Fruit fly (Drosophila melanogaster) whole organism, embryonic: ENCODE results near the gene cindr.

Experiments used
- Atf3 ChIP-seq: fragments of 200-800 bp; sonication (Bioruptor generic); optimal IDR thresholded peaks from 3 replicates; lab custom pipeline; 2016; ENCODE audit warnings: missing biosample characterization, missing genetic modification characterization
- BEAF-32 ChIP-seq: fragments of 200-800 bp; sonication (Bioruptor generic); optimal IDR thresholded peaks from 3 replicates; lab custom pipeline; 2017; ENCODE audit warnings: missing biosample characterization, missing genetic modification characterization, mild to moderate bottlenecking, moderate library complexity, missing genetic modification reagents
- CG10147 ChIP-seq: fragments of 200-800 bp; sonication (Bioruptor generic); optimal IDR thresholded peaks from 2 replicates; lab custom pipeline; 2019; ENCODE audit warnings: missing biosample characterization, mild to moderate bottlenecking, missing genetic modification characterization, moderate library complexity
- CG10366 ChIP-seq: fragments of 200-800 bp; sonication (Bioruptor generic); IDR thresholded peaks from 2 replicates; pipeline ENCODE4 v1.3.6; 2022; ENCODE audit warnings: missing biosample characterization, missing genetic modification characterization
- CG10543 ChIP-seq: fragments of 200-800 bp; sonication (Bioruptor generic); optimal IDR thresholded peaks from 3 replicates; lab custom pipeline; 2017; ENCODE audit warnings: missing biosample characterization, mild to moderate bottlenecking, missing genetic modification characterization, moderate library complexity
- CG10979 ChIP-seq: fragments of 200-800 bp; sonication (Bioruptor generic); optimal IDR thresholded peaks from 2 replicates; lab custom pipeline; 2018; ENCODE audit warnings: missing biosample characterization, mild to moderate bottlenecking, missing genetic modification characterization, moderate library complexity
- CG11085 ChIP-seq: fragments of 200-800 bp; sonication (Bioruptor generic); IDR thresholded peaks from 2 replicates; pipeline ENCODE4 v1.3.6; 2022; ENCODE audit warnings: missing biosample characterization, missing genetic modification characterization
- CG11723 ChIP-seq: fragments of 200-800 bp; sonication (Bioruptor generic); optimal IDR thresholded peaks from 2 replicates; lab custom pipeline; 2017; ENCODE audit warnings: missing biosample characterization, mild to moderate bottlenecking, missing genetic modification characterization
- CG12236 ChIP-seq: fragments of 200-800 bp; sonication (Bioruptor generic); optimal IDR thresholded peaks from 2 replicates; lab custom pipeline; 2016; ENCODE audit warnings: missing biosample characterization, missing genetic modification characterization
- CG13424 ChIP-seq: fragments of 200-800 bp; sonication (Bioruptor generic); optimal IDR thresholded peaks from 2 replicates; lab custom pipeline; 2019; ENCODE audit warnings: missing biosample characterization, mild to moderate bottlenecking, missing genetic modification characterization, moderate library complexity
- CG15601 ChIP-seq: fragments of 200-800 bp; sonication (Bioruptor generic); optimal IDR thresholded peaks from 3 replicates; lab custom pipeline; 2019; ENCODE audit warnings: missing biosample characterization, mild to moderate bottlenecking, missing genetic modification characterization, moderate library complexity
- CG15696 ChIP-seq: fragments of 200-800 bp; sonication (Bioruptor generic); optimal IDR thresholded peaks from 2 replicates; lab custom pipeline; 2019; ENCODE audit warnings: missing biosample characterization, mild to moderate bottlenecking, missing genetic modification characterization, moderate library complexity
- CG18262 ChIP-seq: fragments of 200-800 bp; optimal IDR thresholded peaks from 3 replicates; lab custom pipeline; 2019; ENCODE audit warnings: missing biosample characterization, mild to moderate bottlenecking, missing genetic modification characterization, moderate library complexity
- CG2120 ChIP-seq: fragments of 200-800 bp; sonication (Bioruptor generic); optimal IDR thresholded peaks from 3 replicates; lab custom pipeline; 2016; ENCODE audit warnings: missing biosample characterization, missing genetic modification characterization
- CG30020 ChIP-seq: fragments of 200-800 bp; optimal IDR thresholded peaks from 2 replicates; lab custom pipeline; 2019; ENCODE audit warnings: missing biosample characterization, mild to moderate bottlenecking, missing genetic modification characterization, moderate library complexity
- CG32532 ChIP-seq: fragments of 200-800 bp; sonication (Bioruptor generic); IDR thresholded peaks from 2 replicates; pipeline ENCODE4 v1.3.6; 2022; ENCODE audit warnings: missing biosample characterization, missing genetic modification characterization
- CG42726 ChIP-seq: fragments of 200-800 bp; sonication (Bioruptor generic); IDR thresholded peaks from 2 replicates; pipeline ENCODE4 v1.3.6; 2022; ENCODE audit warnings: missing biosample characterization, missing genetic modification characterization; ENCODE audit not compliant: partially characterized antibody
- CG6254 ChIP-seq: fragments of 200-800 bp; sonication (Bioruptor generic); optimal IDR thresholded peaks from 3 replicates; lab custom pipeline; 2017; ENCODE audit warnings: mild to moderate bottlenecking, missing biosample characterization, missing genetic modification reagents, missing genetic modification characterization
- CG8924 ChIP-seq: fragments of 200-800 bp; optimal IDR thresholded peaks from 3 replicates; lab custom pipeline; 2019; ENCODE audit warnings: missing biosample characterization, mild to moderate bottlenecking, missing genetic modification characterization, moderate library complexity
- CG9932 ChIP-seq: fragments of 200-800 bp; sonication (Bioruptor generic); IDR thresholded peaks from 2 replicates; pipeline ENCODE4 v1.3.6; 2022; ENCODE audit warnings: missing biosample characterization, missing genetic modification characterization
- Dip3 ChIP-seq: fragments of 200-800 bp; sonication (Bioruptor generic); optimal IDR thresholded peaks from 3 replicates; lab custom pipeline; 2016; ENCODE audit warnings: missing biosample characterization, missing genetic modification characterization
- Doc3 ChIP-seq: fragments of 200-800 bp; sonication (Bioruptor generic); IDR thresholded peaks from 3 replicates; pipeline ENCODE4 v1.3.6; 2022; ENCODE audit warnings: missing biosample characterization, missing genetic modification characterization; ENCODE audit not compliant: partially characterized antibody
- H15 ChIP-seq: fragments of 200-800 bp; sonication (Bioruptor generic); IDR thresholded peaks from 3 replicates; pipeline ENCODE4 v1.3.6; 2022; ENCODE audit warnings: missing biosample characterization, missing genetic modification characterization
- MBD-R2 ChIP-seq: fragments of 200-800 bp; sonication (Bioruptor generic); IDR thresholded peaks from 2 replicates; pipeline ENCODE4 v1.3.6; 2022; ENCODE audit warnings: missing biosample characterization, missing genetic modification characterization
- Mad ChIP-seq: fragments of 200-800 bp; sonication (Bioruptor generic); optimal IDR thresholded peaks from 2 replicates; lab custom pipeline; 2016; ENCODE audit warnings: missing biosample characterization, missing genetic modification characterization
- Med ChIP-seq: fragments of 200-800 bp; sonication (Bioruptor generic); peaks from one replicate; lab custom pipeline; 2016; ENCODE audit warnings: missing biosample characterization, missing genetic modification characterization, mild to moderate bottlenecking, inconsistent platforms, moderate library complexity
- Meics ChIP-seq: fragments of 200-800 bp; sonication (Bioruptor generic); optimal IDR thresholded peaks from 2 replicates; lab custom pipeline; 2017; ENCODE audit warnings: missing biosample characterization, mild to moderate bottlenecking, missing genetic modification characterization
- NC2α ChIP-seq: fragments of 200-800 bp; sonication (Bioruptor generic); optimal IDR thresholded peaks from 2 replicates; lab custom pipeline; 2016; ENCODE audit warnings: missing biosample characterization, missing genetic modification characterization
- Spps ChIP-seq: fragments of 200-800 bp; sonication (Bioruptor generic); optimal IDR thresholded peaks from 2 replicates; lab custom pipeline; 2018; ENCODE audit warnings: missing biosample characterization, mild to moderate bottlenecking, missing genetic modification characterization
- TFAM ChIP-seq: fragments of 200-800 bp; sonication (Bioruptor generic); optimal IDR thresholded peaks from 2 replicates; lab custom pipeline; 2017; ENCODE audit warnings: missing biosample characterization, missing genetic modification characterization, inconsistent platforms
- ase ChIP-seq: fragments of 200-800 bp; sonication (Bioruptor generic); IDR thresholded peaks from 3 replicates; pipeline ENCODE4 v1.3.6; 2022; ENCODE audit warnings: missing biosample characterization, missing genetic modification characterization
- bowl ChIP-seq: fragments of 200-800 bp; sonication (Bioruptor generic); IDR thresholded peaks from 2 replicates; pipeline ENCODE4 v1.3.6; 2022; ENCODE audit warnings: missing biosample characterization, missing genetic modification characterization
- dysf ChIP-seq: fragments of 200-800 bp; sonication (Bioruptor generic); IDR thresholded peaks from 3 replicates; pipeline ENCODE4 v1.3.6; 2022; ENCODE audit warnings: missing biosample characterization, missing genetic modification characterization
- en ChIP-seq: fragments of 200-800 bp; sonication (Bioruptor generic); optimal IDR thresholded peaks from 2 replicates; lab custom pipeline; 2016; ENCODE audit warnings: missing biosample characterization, missing genetic modification characterization
- ftz-f1 ChIP-seq: fragments of 200-800 bp; sonication (Bioruptor generic); optimal IDR thresholded peaks from 2 replicates; lab custom pipeline; 2016; ENCODE audit warnings: missing biosample characterization, missing genetic modification characterization
- gcm ChIP-seq: fragments of 200-800 bp; sonication (Bioruptor generic); optimal IDR thresholded peaks from 2 replicates; lab custom pipeline; 2019; ENCODE audit warnings: missing biosample characterization, mild to moderate bottlenecking, missing genetic modification characterization, moderate library complexity
- gro ChIP-seq: fragments of 200-800 bp; sonication (Bioruptor generic); optimal IDR thresholded peaks from 2 replicates; lab custom pipeline; 2016; ENCODE audit warnings: missing biosample characterization, missing genetic modification characterization
- mld ChIP-seq: fragments of 200-800 bp; sonication (Bioruptor generic); IDR thresholded peaks from 3 replicates; pipeline ENCODE4 v1.3.6; 2022; ENCODE audit warnings: missing biosample characterization, missing genetic modification characterization; ENCODE audit not compliant: partially characterized antibody
- nerfin-1 ChIP-seq: fragments of 200-800 bp; sonication (Bioruptor generic); optimal IDR thresholded peaks from 3 replicates; lab custom pipeline; 2019; ENCODE audit warnings: missing biosample characterization, mild to moderate bottlenecking, missing genetic modification characterization, moderate library complexity
- nmo ChIP-seq: fragments of 200-800 bp; sonication (Bioruptor generic); optimal IDR thresholded peaks from 2 replicates; lab custom pipeline; 2018; ENCODE audit warnings: missing biosample characterization, mild to moderate bottlenecking, missing genetic modification characterization, moderate library complexity
- oc ChIP-seq: fragments of 200-800 bp; sonication (Bioruptor generic); optimal IDR thresholded peaks from 2 replicates; lab custom pipeline; 2018; ENCODE audit warnings: missing biosample characterization, mild to moderate bottlenecking, missing genetic modification characterization, moderate library complexity
- pan ChIP-seq, 4 experiments: fragments of >200 bp in 3 of 4; fragments of 200-800 bp in 1 of 4; sonication (Bioruptor generic) in 1 of 4; optimal IDR thresholded peaks in 3 of 4; IDR thresholded peaks in 1 of 4; 2 replicates each; pipeline versions ENCODE4 v1.3.6 to Lab custom; 2017 to 2022; ENCODE audit warnings: missing biosample characterization in 2 of 4, missing genetic modification characterization in 2 of 4, mixed read lengths in 1 of 4
- pum ChIP-seq: fragments of 200-800 bp; sonication (Bioruptor generic); optimal IDR thresholded peaks from 2 replicates; lab custom pipeline; 2016; ENCODE audit warnings: missing biosample characterization, missing genetic modification characterization
- shn ChIP-seq: fragments of 200-800 bp; sonication (Bioruptor generic); optimal IDR thresholded peaks from 3 replicates; lab custom pipeline; 2016; ENCODE audit warnings: missing biosample characterization, missing genetic modification characterization
- slp2 ChIP-seq: fragments of 200-800 bp; sonication (Bioruptor generic); optimal IDR thresholded peaks from 2 replicates; lab custom pipeline; 2016; ENCODE audit warnings: missing biosample characterization, missing genetic modification characterization
- stc ChIP-seq: fragments of 200-800 bp; sonication (Bioruptor generic); IDR thresholded peaks from 2 replicates; pipeline ENCODE4 v1.3.6; 2022; ENCODE audit warnings: missing biosample characterization, missing genetic modification characterization
- unpg ChIP-seq: fragments of 200-800 bp; sonication (Bioruptor generic); optimal IDR thresholded peaks from 3 replicates; lab custom pipeline; 2018; ENCODE audit warnings: missing biosample characterization, mild to moderate bottlenecking, missing genetic modification characterization, moderate library complexity
- vfl ChIP-seq: fragments of 200-800 bp; sonication (Bioruptor generic); optimal IDR thresholded peaks from 2 replicates; lab custom pipeline; 2016; ENCODE audit warnings: missing biosample characterization, missing genetic modification characterization
- z ChIP-seq: fragments of 200-800 bp; sonication (Bioruptor generic); IDR thresholded peaks from 3 replicates; pipeline ENCODE4 v1.3.6; 2022; ENCODE audit warnings: missing biosample characterization, missing genetic modification characterization

Gene cindr

DNA sequence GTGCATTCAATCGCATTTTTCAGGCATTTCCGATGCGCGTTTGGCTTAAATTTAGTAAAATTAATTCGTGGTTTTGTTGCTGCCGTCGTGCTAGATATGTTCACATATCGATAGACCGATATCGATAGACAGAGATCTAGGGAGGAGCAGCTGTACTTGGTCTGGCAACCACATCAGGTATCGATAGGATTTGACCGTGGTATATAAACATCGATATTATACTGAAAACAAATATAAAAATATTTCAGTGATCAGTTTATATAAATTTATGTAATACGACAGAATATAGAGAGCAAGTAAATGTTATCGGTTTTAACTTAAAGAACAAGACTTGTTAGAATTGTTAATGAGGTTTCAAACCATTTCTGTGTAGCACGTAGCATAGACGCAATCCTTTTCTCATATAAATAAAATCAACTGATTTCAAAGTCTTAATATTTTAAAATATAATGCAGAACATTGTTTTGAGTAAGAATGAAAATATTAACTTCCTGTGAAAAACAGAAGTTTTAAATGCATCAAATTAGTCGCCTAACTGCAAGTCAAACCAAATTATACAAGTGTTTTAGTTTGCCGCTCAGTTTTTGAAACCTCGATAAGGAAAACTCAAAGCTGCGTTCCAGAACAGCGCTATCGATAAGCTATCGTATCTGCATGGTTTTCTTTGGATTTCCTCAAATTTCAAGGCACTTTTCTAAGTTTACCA, 1.8 kb upstream of the cindr start, which contains the start of the genes wts and dj-1beta (continued):
- TF ChIP-seq vfl (GFP tag; lab: Kevin White, UChicago): no peak
- TF ChIP-seq pan (optimal IDR thresholded peaks at IDR 0.05; lab: Kevin White, UChicago): no peak
- TF ChIP-seq pan (GFP tag; optimal IDR thresholded peaks at IDR 0.05 in 1 of 2, IDR thresholded peaks at IDR 0.05 in 1 of 2): no peak
- no peak for TF ChIP-seq Meics (GFP tag; lab: Kevin White, UChicago)
- no peak for TF ChIP-seq gro (GFP tag; lab: Kevin White, UChicago)
- TF ChIP-seq oc (tag; lab: Kevin White, UChicago): no peak
- TF ChIP-seq CG18262 (tag; lab: Kevin White, UChicago): no peak
- TF ChIP-seq CG10543 (GFP tag; lab: Kevin White, UChicago): no peak
- TF ChIP-seq shn (GFP tag; lab: Kevin White, UChicago): no peak
- TF ChIP-seq BEAF-32 (GFP tag; lab: Kevin White, UChicago): peak; percentile 95
- no peak for TF ChIP-seq en
- no peak for TF ChIP-seq CG10147 (GFP tag; lab: Kevin White, UChicago)
- no peak for TF ChIP-seq CG12236 (GFP tag; lab: Kevin White, UChicago)
- TF ChIP-seq Dip3 (GFP tag; lab: Kevin White, UChicago): no peak
- TF ChIP-seq ftz-f1 (GFP tag; lab: Kevin White, UChicago): no peak
- no peak for TF ChIP-seq gcm (GFP tag; lab: Kevin White, UChicago)
- TF ChIP-seq MBD-R2 (GFP tag; lab: Robert Waterston, UW): peak; percentile 15; the same call in 1 of the 2 replicates
- TF ChIP-seq ase: no peak
- no peak for TF ChIP-seq CG11085 (GFP tag; lab: Robert Waterston, UW)
- TF ChIP-seq stc: no peak
- TF ChIP-seq bowl (GFP tag; lab: Robert Waterston, UW): no peak
- TF ChIP-seq dysf (GFP tag; lab: Robert Waterston, UW): no peak
- no peak for TF ChIP-seq H15 (GFP tag; lab: Robert Waterston, UW)
- no peak for TF ChIP-seq z
- TF ChIP-seq CG11723 (GFP tag; lab: Kevin White, UChicago): no peak
- peak; percentile 2 for TF ChIP-seq CG15601 (tag; lab: Kevin White, UChicago)
- no peak for TF ChIP-seq Spps
- no peak for TF ChIP-seq slp2 (GFP tag; lab: Kevin White, UChicago)
- TF ChIP-seq NC2α (GFP tag; lab: Kevin White, UChicago): no peak
- peak; percentile 62 for TF ChIP-seq CG9932 (GFP tag; lab: Robert Waterston, UW)
- TF ChIP-seq CG8924 (tag; lab: Kevin White, UChicago): peak; percentile 28
- no peak for TF ChIP-seq nerfin-1 (tag; lab: Kevin White, UChicago)
- no peak for TF ChIP-seq CG10979
- TF ChIP-seq CG2120 (GFP tag; lab: Kevin White, UChicago): peak; percentile 20
- TF ChIP-seq CG42726 (GFP tag; lab: Robert Waterston, UW): peak; percentile 94
- no peak for TF ChIP-seq Atf3
- peak; percentile 79 for TF ChIP-seq Doc3 (GFP tag; lab: Robert Waterston, UW)
- TF ChIP-seq CG6254: no peak
- no peak for TF ChIP-seq CG10366
- TF ChIP-seq TFAM (GFP tag; lab: Kevin White, UChicago): no peak
- no peak for TF ChIP-seq CG15696 (tag; lab: Kevin White, UChicago)
- TF ChIP-seq pum (GFP tag; lab: Kevin White, UChicago): no peak
- peak; percentile 87 for TF ChIP-seq Med (GFP tag; lab: Kevin White, UChicago)
- peak; percentile 54 for TF ChIP-seq nmo
- no peak for TF ChIP-seq CG30020 (tag; lab: Kevin White, UChicago)
- TF ChIP-seq CG13424: no peak
- 0 out of 2 replicates have a peak, but pooled peaks have one; percentile 13 for TF ChIP-seq CG32532 (GFP tag; lab: Robert Waterston, UW)
- peak; percentile 88 for TF ChIP-seq mld
- no peak for TF ChIP-seq Mad (GFP tag; lab: Kevin White, UChicago)
- no peak for TF ChIP-seq unpg (GFP tag; lab: Kevin White, UChicago)
